Worm (Caenorhabditis elegans) whole organism, L4 larva: ENCODE results near the gene T10B9.9.

Source experiments
- F44E2.7 ChIP-seq: fragments of 200-800 bp; sonication (Bioruptor generic); IDR thresholded peaks from 2 replicates; pipeline ENCODE4 v2.1.2; 2022; ENCODE audit warnings: missing genetic modification characterization, missing compliant biosample characterization
- T20F7.1 ChIP-seq: fragments of 200-800 bp; sonication (Bioruptor generic); optimal IDR thresholded peaks from 2 replicates; lab custom pipeline; 2018; ENCODE audit warnings: mild to moderate bottlenecking, missing genetic modification characterization, missing compliant biosample characterization
- Y48G9A.11 ChIP-seq: fragments of 200-800 bp; sonication (Bioruptor generic); IDR thresholded peaks from 2 replicates; pipeline ENCODE4 v1.3.6; 2022; ENCODE audit warnings: missing genetic modification reagents, missing genetic modification characterization, missing compliant biosample characterization
- ceh-32 ChIP-seq: sonication (generic microtip); optimal IDR thresholded peaks from 2 replicates; lab custom pipeline; 2016; ENCODE audit warnings: mild to moderate bottlenecking, missing genetic modification characterization, missing compliant biosample characterization; ENCODE audit not compliant: poor library complexity
- cey-2 ChIP-seq: sonication (generic microtip); optimal IDR thresholded peaks from 3 replicates; lab custom pipeline; 2017; ENCODE audit warnings: missing genetic modification characterization, mild to moderate bottlenecking, missing compliant biosample characterization, antibody characterized with exemption, borderline replicate concordance; ENCODE audit not compliant: insufficient read depth
- daf-16 ChIP-seq, 3 experiments: sonication (generic microtip); optimal IDR thresholded peaks; 2 replicates each; lab custom pipeline; 2016 to 2017; ENCODE audit warnings: missing genetic modification characterization in 3 of 3, missing genetic modification reagents in 3 of 3, mild to moderate bottlenecking in 2 of 3, missing compliant biosample characterization in 2 of 3, missing biosample characterization in 1 of 3, moderate library complexity in 1 of 3
- daf-19 ChIP-seq: fragments of 200-800 bp; sonication (Bioruptor generic); conservative IDR thresholded peaks from 2 replicates; pipeline ENCODE4 v1.3.6; 2022; ENCODE audit warnings: missing genetic modification characterization, missing compliant biosample characterization
- dmd-6 ChIP-seq: fragments of 200-800 bp; sonication (Bioruptor generic); IDR thresholded peaks from 2 replicates; pipeline ENCODE4 v1.3.6; 2022; ENCODE audit warnings: missing genetic modification reagents, missing genetic modification characterization, missing compliant biosample characterization
- dve-1 ChIP-seq: sonication (generic microtip); optimal IDR thresholded peaks from 2 replicates; lab custom pipeline; 2017; ENCODE audit warnings: antibody characterized with exemption, mild to moderate bottlenecking, missing genetic modification characterization, missing compliant biosample characterization; ENCODE audit not compliant: insufficient read depth
- egl-27 ChIP-seq: sonication (generic microtip); optimal IDR thresholded peaks from 3 replicates; lab custom pipeline; 2017; ENCODE audit warnings: missing biosample characterization, missing genetic modification reagents, missing genetic modification characterization
- fkh-10 ChIP-seq: fragments of 150-350 bp; optimal IDR thresholded peaks from 2 replicates; lab custom pipeline; 2014; ENCODE audit warnings: missing biosample characterization, missing genetic modification reagents, missing genetic modification characterization
- hlh-11 ChIP-seq: fragments of 200-800 bp; sonication (Bioruptor generic); optimal IDR thresholded peaks from 2 replicates; lab custom pipeline; 2018; ENCODE audit warnings: mild to moderate bottlenecking, missing genetic modification characterization, missing compliant biosample characterization
- hlh-30 ChIP-seq: sonication (generic microtip); optimal IDR thresholded peaks from 2 replicates; lab custom pipeline; 2017; ENCODE audit warnings: antibody characterized with exemption, mild to moderate bottlenecking, missing genetic modification characterization, missing compliant biosample characterization; ENCODE audit not compliant: insufficient read depth
- lin-13 ChIP-seq: fragments of 150-350 bp; optimal IDR thresholded peaks from 2 replicates; lab custom pipeline; 2014; ENCODE audit warnings: missing biosample characterization, missing genetic modification reagents, missing genetic modification characterization
- lin-29 ChIP-seq: fragments of 200-800 bp; sonication (Bioruptor generic); IDR thresholded peaks from 2 replicates; pipeline ENCODE4 v1.3.6; 2022; ENCODE audit warnings: missing genetic modification reagents, missing genetic modification characterization, missing compliant biosample characterization
- lir-3 ChIP-seq: sonication (generic microtip); optimal IDR thresholded peaks from 2 replicates; lab custom pipeline; 2016; ENCODE audit warnings: mild to moderate bottlenecking, missing genetic modification characterization, missing compliant biosample characterization
- lsy-2 ChIP-seq, 2 experiments: fragments of 150-350 bp in 1 of 2; sonication (generic microtip) in 1 of 2; optimal IDR thresholded peaks; 2 replicates each; lab custom pipeline; 2014 to 2017; ENCODE audit warnings: missing biosample characterization in 2 of 2, missing genetic modification characterization in 2 of 2
- madf-9 ChIP-seq: fragments of 200-800 bp; sonication (Bioruptor generic); conservative IDR thresholded peaks from 2 replicates; pipeline ENCODE4 v1.3.6; 2022; ENCODE audit warnings: missing genetic modification reagents, missing genetic modification characterization, missing compliant biosample characterization
- mdl-1 ChIP-seq, 2 experiments: fragments of 150-350 bp in 1 of 2; sonication (generic microtip) in 1 of 2; optimal IDR thresholded peaks; 2 replicates each; lab custom pipeline; 2014 to 2017; ENCODE audit warnings: missing biosample characterization in 2 of 2, missing genetic modification characterization in 2 of 2
- mep-1 ChIP-seq: fragments of 150-350 bp; sonication (generic microtip); optimal IDR thresholded peaks from 3 replicates; lab custom pipeline; 2014; ENCODE audit warnings: missing biosample characterization, missing genetic modification characterization
- nhr-10 ChIP-seq: fragments of 150-350 bp; optimal IDR thresholded peaks from 2 replicates; lab custom pipeline; 2014; ENCODE audit warnings: missing biosample characterization, missing genetic modification characterization
- nhr-102 ChIP-seq: sonication (generic microtip); optimal IDR thresholded peaks from 2 replicates; lab custom pipeline; 2016; ENCODE audit warnings: mild to moderate bottlenecking, missing genetic modification characterization, moderate library complexity, missing compliant biosample characterization
- nhr-11 ChIP-seq: fragments of 150-350 bp; optimal IDR thresholded peaks from 2 replicates; lab custom pipeline; 2014; ENCODE audit warnings: missing biosample characterization, missing genetic modification characterization
- nhr-111 ChIP-seq: fragments of 200-800 bp; sonication (Bioruptor generic); optimal IDR thresholded peaks from 2 replicates; lab custom pipeline; 2018; ENCODE audit warnings: mild to moderate bottlenecking, missing genetic modification characterization, missing compliant biosample characterization
- nhr-25 ChIP-seq: sonication (generic microtip); optimal IDR thresholded peaks from 2 replicates; lab custom pipeline; 2017; ENCODE audit warnings: missing genetic modification characterization, mild to moderate bottlenecking, missing compliant biosample characterization, antibody characterized with exemption, moderate library complexity, borderline replicate concordance; ENCODE audit not compliant: insufficient read depth
- nhr-28 ChIP-seq: fragments of 150-350 bp; optimal IDR thresholded peaks from 2 replicates; lab custom pipeline; 2014; ENCODE audit warnings: missing biosample characterization, missing genetic modification characterization
- nhr-41 ChIP-seq: fragments of 200-800 bp; sonication (Bioruptor generic); IDR thresholded peaks from 2 replicates; pipeline ENCODE4 v1.3.6; 2022; ENCODE audit warnings: missing genetic modification reagents, missing genetic modification characterization, missing compliant biosample characterization
- nhr-42 ChIP-seq: fragments of 200-800 bp; sonication (Bioruptor generic); IDR thresholded peaks from 2 replicates; pipeline ENCODE4 v1.3.6; 2022; ENCODE audit warnings: missing genetic modification characterization, missing compliant biosample characterization
- nhr-48 ChIP-seq: sonication (generic microtip); optimal IDR thresholded peaks from 2 replicates; lab custom pipeline; 2016; ENCODE audit warnings: mild to moderate bottlenecking, missing genetic modification characterization, missing compliant biosample characterization
- nhr-77 ChIP-seq: fragments of 150-350 bp; optimal IDR thresholded peaks from 2 replicates; lab custom pipeline; 2014; ENCODE audit warnings: missing biosample characterization, missing genetic modification characterization
- pha-4 ChIP-seq, 2 experiments: fragments of 150-350 bp in 1 of 2; fragments of 200-800 bp in 1 of 2; sonication (Bioruptor generic) in 1 of 2; IDR thresholded peaks in 1 of 2; optimal IDR thresholded peaks in 1 of 2; 2 replicates each; pipeline versions ENCODE4 v1.3.6 to Lab custom; 2014 to 2022; ENCODE audit warnings: missing genetic modification characterization in 2 of 2, missing genetic modification reagents in 2 of 2, missing biosample characterization in 1 of 2, missing compliant biosample characterization in 1 of 2
- php-3 ChIP-seq: fragments of 200-800 bp; sonication (Bioruptor generic); IDR thresholded peaks from 2 replicates; pipeline ENCODE4 v1.3.6; 2022; ENCODE audit warnings: missing genetic modification reagents, missing genetic modification characterization, missing compliant biosample characterization
- pqm-1 ChIP-seq: sonication (generic microtip); optimal IDR thresholded peaks from 2 replicates; lab custom pipeline; 2017; ENCODE audit warnings: missing biosample characterization, missing genetic modification characterization
- snpc-4 ChIP-seq: fragments of 150-350 bp; optimal IDR thresholded peaks from 2 replicates; lab custom pipeline; 2014; ENCODE audit warnings: missing biosample characterization, missing genetic modification characterization
- tra-1 ChIP-seq: fragments of 200-800 bp; sonication (Bioruptor generic); IDR thresholded peaks from 2 replicates; pipeline ENCODE4 v1.3.6; 2022; ENCODE audit warnings: missing genetic modification reagents, missing genetic modification characterization, missing compliant biosample characterization
- unc-39 ChIP-seq: sonication (generic microtip); optimal IDR thresholded peaks from 2 replicates; lab custom pipeline; 2017; ENCODE audit warnings: missing biosample characterization, missing genetic modification characterization
- unc-62 ChIP-seq, 3 experiments: fragments of 150-350 bp in 1 of 3; sonication (generic microtip); optimal IDR thresholded peaks in 2 of 3; peaks in 1 of 3; 1 replicate in 1 of 3; 2 replicates in 2 of 3; lab custom pipeline; 2014 to 2017; ENCODE audit warnings: missing biosample characterization in 3 of 3, missing genetic modification characterization in 3 of 3, missing genetic modification reagents in 3 of 3, missing genotype in 1 of 3

T10B9.9 gene

DNA sequence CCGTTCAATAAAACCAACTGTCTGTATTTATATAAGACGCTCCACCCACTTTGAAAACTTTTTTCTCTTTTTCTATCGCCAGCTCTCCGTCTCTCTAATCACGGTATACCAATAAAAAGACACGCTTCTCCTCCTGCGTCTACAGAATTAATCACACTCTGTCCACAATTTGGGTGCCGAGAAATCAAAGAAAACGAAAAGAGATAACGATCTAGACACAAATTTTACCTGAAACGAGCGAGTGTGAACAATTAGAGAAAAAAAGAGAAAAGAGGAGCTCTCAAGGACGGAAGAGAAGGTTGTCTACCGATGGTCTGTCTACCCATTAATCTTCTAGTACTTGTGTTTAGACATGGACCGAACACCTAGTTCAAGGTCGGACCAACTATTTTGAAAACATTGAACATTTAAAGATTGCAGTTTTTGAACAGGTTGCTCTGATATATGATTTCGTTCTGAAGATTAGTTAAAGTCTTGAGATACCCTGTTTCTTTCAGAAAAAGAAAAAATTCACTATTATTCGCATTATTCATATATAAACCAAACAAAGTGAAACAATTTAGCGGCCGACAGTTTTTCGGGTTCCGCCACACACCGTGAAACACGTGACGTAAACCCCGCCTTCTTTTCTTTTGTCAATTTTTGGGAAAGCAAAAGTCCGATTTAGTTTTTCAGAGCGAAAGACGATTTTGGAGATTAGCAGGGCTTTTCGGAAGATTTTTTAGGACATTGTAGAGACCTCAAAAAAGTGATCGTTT, 11.9 kb upstream of the T10B9.9 start, which contains the start of gene cyp-13A2:
cyp-13A2 (minus strand) TSS at position 235 of the 758 bp plus-strand sequence.
- peak; percentile 87 for TF ChIP-seq dmd-6 (GFP tag; lab: Robert Waterston, UW)
- 0 out of 2 replicates have a peak, but pooled peaks have one; percentile 23 for TF ChIP-seq Y48G9A.11 (GFP tag; lab: Robert Waterston, UW)
- TF ChIP-seq nhr-25 = peak; percentile 33
- TF ChIP-seq php-3 (GFP tag; lab: Robert Waterston, UW) = peak; percentile 64
- TF ChIP-seq dve-1 (tag; lab: Kevin White, UChicago) = peak; percentile 77
- peak; percentile 29 for TF ChIP-seq nhr-48
- peak; percentile 5 for TF ChIP-seq lin-13 (GFP tag; lab: Kevin White, UChicago)
- TF ChIP-seq nhr-102 (tag; lab: Kevin White, UChicago) = peak; percentile 68
- peak; percentile 57 for TF ChIP-seq nhr-10 (tag; lab: Kevin White, UChicago)
- TF ChIP-seq madf-9 = no peak
- peak; percentile 22 to 50 for TF ChIP-seq lsy-2 (tag; optimal IDR thresholded peaks at IDR 0.05; lab: Kevin White, UChicago)
- peak; percentile 80 for TF ChIP-seq nhr-11 (tag; lab: Kevin White, UChicago)
- no peak for TF ChIP-seq egl-27
- TF ChIP-seq daf-16 (GFP tag; optimal IDR thresholded peaks at IDR 0.05; lab: Kevin White, UChicago) = no peak
- TF ChIP-seq daf-16 (tag; optimal IDR thresholded peaks at IDR 0.05; lab: Kevin White, UChicago) = peak; percentile 28
- peak; percentile 24 for TF ChIP-seq hlh-30 (tag; lab: Kevin White, UChicago)
- peak; percentile 83 for TF ChIP-seq snpc-4 (tag; lab: Kevin White, UChicago)
- TF ChIP-seq hlh-11 (tag; lab: Kevin White, UChicago) = peak; percentile 85
- TF ChIP-seq cey-2 (tag; lab: Kevin White, UChicago) = no peak
- no peak for TF ChIP-seq F44E2.7 (GFP tag; lab: Robert Waterston, UW)
- TF ChIP-seq nhr-42 (GFP tag; lab: Robert Waterston, UW) = no peak
- TF ChIP-seq lin-29 (GFP tag; lab: Robert Waterston, UW) = no peak
- TF ChIP-seq pha-4 (GFP tag; IDR thresholded peaks at IDR 0.05; lab: Robert Waterston, UW) = 0 out of 2 replicates have a peak, but pooled peaks have one; percentile 13
- peak; percentile 34 for TF ChIP-seq pha-4 (tag; optimal IDR thresholded peaks at IDR 0.05; lab: Kevin White, UChicago)
- peak in 1 of 2 experiments; percentile 91 for TF ChIP-seq unc-62 (GFP tag; optimal IDR thresholded peaks at IDR 0.05 in 1 of 2; lab: Kevin White, UChicago)
- no peak for TF ChIP-seq unc-62 (tag; optimal IDR thresholded peaks at IDR 0.05; lab: Kevin White, UChicago)
- TF ChIP-seq mdl-1 (tag; optimal IDR thresholded peaks at IDR 0.05; lab: Kevin White, UChicago) = peak in 1 of 2 experiments; percentile 22
- TF ChIP-seq tra-1 (GFP tag; lab: Robert Waterston, UW) = peak; percentile 27; the same call in 1 of the 2 replicates
- TF ChIP-seq nhr-28 (tag; lab: Kevin White, UChicago) = peak; percentile 86
- TF ChIP-seq nhr-77 (tag; lab: Kevin White, UChicago) = peak; percentile 15
- peak; percentile 58 for TF ChIP-seq mep-1 (tag; lab: Kevin White, UChicago)
- TF ChIP-seq T20F7.1 (GFP tag; lab: Kevin White, UChicago) = peak; percentile 16
- TF ChIP-seq pqm-1 (tag; lab: Kevin White, UChicago) = peak; percentile 46
- no peak for TF ChIP-seq lir-3 (tag; lab: Kevin White, UChicago)

DNA sequence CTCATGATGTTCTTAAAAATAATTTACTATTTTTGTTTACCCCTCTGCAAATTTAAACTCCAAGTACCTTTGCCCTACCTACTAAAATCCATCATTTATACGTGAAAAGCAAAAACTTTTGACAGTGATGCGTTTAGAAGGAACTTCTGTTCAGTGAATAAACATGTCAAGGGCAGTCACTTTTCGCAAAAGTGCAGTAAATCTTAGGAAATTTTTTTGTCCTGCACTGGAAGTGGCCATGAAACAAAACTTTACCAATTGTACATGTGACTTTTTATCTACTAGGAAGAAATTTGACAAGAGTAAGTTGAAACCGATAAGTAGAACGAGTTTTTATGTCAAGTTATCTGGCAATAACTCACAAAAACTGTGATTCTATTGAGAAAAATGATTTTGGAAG, 10.5 kb upstream of the T10B9.9 start:
- TF ChIP-seq nhr-25 = peak; percentile 14
- no peak for TF ChIP-seq ceh-32
- TF ChIP-seq nhr-111 (GFP tag; lab: Kevin White, UChicago) = no peak

DNA sequence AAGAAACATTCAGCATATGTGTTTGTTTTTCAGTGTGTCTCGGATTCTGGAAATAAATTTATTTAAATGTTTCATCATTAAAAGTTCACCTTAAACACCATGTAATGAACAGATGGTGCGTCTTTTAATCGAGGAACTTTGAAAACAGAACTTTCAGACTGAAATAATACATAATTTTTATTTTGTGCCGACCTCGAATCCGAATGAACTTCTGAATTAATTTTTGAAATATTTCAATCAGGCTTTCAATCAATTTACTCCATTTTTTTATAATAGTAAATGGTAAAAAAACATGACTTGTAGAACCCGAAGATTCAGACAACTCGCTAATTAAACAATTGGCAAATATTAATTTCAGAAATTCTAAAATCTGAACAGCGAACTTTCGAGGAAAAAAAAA, 6.6 kb upstream of the T10B9.9 start, which contains the start of gene T10B9.14:
T10B9.14 (minus strand) TSS at position 101 of the 400 bp plus-strand sequence.
- no peak for TF ChIP-seq daf-16 (GFP tag; optimal IDR thresholded peaks at IDR 0.05; lab: Kevin White, UChicago)
- TF ChIP-seq daf-16 (tag; optimal IDR thresholded peaks at IDR 0.05; lab: Kevin White, UChicago) = no peak
- no peak for TF ChIP-seq hlh-11 (tag; lab: Kevin White, UChicago)
- TF ChIP-seq unc-39 (tag; lab: Kevin White, UChicago) = no peak
- TF ChIP-seq daf-19 (GFP tag; lab: Robert Waterston, UW) = no peak
- TF ChIP-seq fkh-10 (GFP tag; lab: Kevin White, UChicago) = no peak
- TF ChIP-seq pha-4 (GFP tag; IDR thresholded peaks at IDR 0.05; lab: Robert Waterston, UW) = no peak
- no peak for TF ChIP-seq pha-4 (tag; optimal IDR thresholded peaks at IDR 0.05; lab: Kevin White, UChicago)
- no peak for TF ChIP-seq nhr-41
- no peak for TF ChIP-seq T20F7.1 (GFP tag; lab: Kevin White, UChicago)
- TF ChIP-seq, all 104 proteins: peak for 0
